Fruit fly (Drosophila melanogaster) S2 (cell line): Measurements from ENCODE around the gene CG43117.

Experiments
- CG8478 ChIP-seq: fragments of >200 bp; optimal IDR thresholded peaks from 2 replicates; lab custom pipeline; 2018
- CTCF ChIP-seq, 2 experiments: fragments of >200 bp; optimal IDR thresholded peaks; 2 replicates each; lab custom pipeline; 2018

dm6 chr3R:26454494-26454893, at the start of gene CG43117:
- TF ChIP-seq CTCF (optimal IDR thresholded peaks at IDR 0.05; lab: Kevin White, UChicago) (no peak), CG8478 (no peak)
